Worm (Caenorhabditis elegans) whole organism, late embryonic: ENCODE measurements around the gene folr-1.

ENCODE experiments used
- ama-1 ChIP-seq: fragments of 150-350 bp; optimal IDR thresholded peaks from 2 replicates; lab custom pipeline; 2014
- ceh-31 ChIP-seq: sonication (generic microtip); optimal IDR thresholded peaks from 2 replicates; lab custom pipeline; 2016; ENCODE audit warnings: missing genetic modification characterization, missing compliant biosample characterization
- ceh-9 ChIP-seq: sonication (generic microtip); optimal IDR thresholded peaks from 2 replicates; lab custom pipeline; 2016; ENCODE audit warnings: mild to moderate bottlenecking, missing genetic modification characterization, inconsistent platforms, missing compliant biosample characterization
- fax-1 ChIP-seq: sonication (generic microtip); optimal IDR thresholded peaks from 2 replicates; lab custom pipeline; 2016; ENCODE audit warnings: missing genotype, missing genetic modification characterization, missing compliant biosample characterization
- hlh-13 ChIP-seq: fragments of 200-800 bp; sonication (Bioruptor generic); optimal IDR thresholded peaks from 2 replicates; lab custom pipeline; 2018; ENCODE audit warnings: mild to moderate bottlenecking, missing genetic modification characterization, missing compliant biosample characterization
- hlh-30 ChIP-seq: sonication (generic microtip); optimal IDR thresholded peaks from 2 replicates; lab custom pipeline; 2017; ENCODE audit warnings: antibody characterized with exemption, missing genetic modification characterization, missing compliant biosample characterization; ENCODE audit not compliant: insufficient read depth
- lin-11 ChIP-seq: fragments of 200-800 bp; sonication (Bioruptor generic); optimal IDR thresholded peaks from 2 replicates; lab custom pipeline; 2018; ENCODE audit warnings: mild to moderate bottlenecking, missing genetic modification characterization, missing compliant biosample characterization
- mec-3 ChIP-seq: sonication (generic microtip); optimal IDR thresholded peaks from 2 replicates; lab custom pipeline; 2016; ENCODE audit warnings: borderline replicate concordance, missing genetic modification characterization, missing compliant biosample characterization
- nhr-11 ChIP-seq: fragments of 150-350 bp; optimal IDR thresholded peaks from 2 replicates; lab custom pipeline; 2014; ENCODE audit warnings: missing biosample characterization, missing genetic modification characterization
- rnt-1 ChIP-seq: sonication (generic microtip); optimal IDR thresholded peaks from 2 replicates; lab custom pipeline; 2016; ENCODE audit warnings: missing genetic modification characterization, missing compliant biosample characterization
- syd-9 ChIP-seq: sonication (generic microtip); optimal IDR thresholded peaks from 2 replicates; lab custom pipeline; 2016; ENCODE audit warnings: mild to moderate bottlenecking, missing genetic modification characterization, moderate library complexity, missing compliant biosample characterization
- ztf-16 ChIP-seq: sonication (generic microtip); optimal IDR thresholded peaks from 2 replicates; lab custom pipeline; 2017; ENCODE audit warnings: missing genetic modification characterization, missing compliant biosample characterization

ce11 chrX:9934009-9934323 is 14.9 kb downstream of the folr-1 start:
- TF ChIP-seq hlh-13 (no peak), fax-1 (tag; lab: Kevin White, UChicago) (no peak), ama-1 (no peak), nhr-11 (tag; lab: Kevin White, UChicago) (no peak), rnt-1 (no peak), hlh-30 (tag; lab: Kevin White, UChicago) (no peak), lin-11 (tag; lab: Kevin White, UChicago) (no peak), mec-3 (tag; lab: Kevin White, UChicago) (no peak), ztf-16 (no peak), ceh-31 (tag; lab: Kevin White, UChicago) (no peak), ceh-9 (no peak), syd-9 (tag; lab: Kevin White, UChicago) (no peak)
